Worm (Caenorhabditis elegans) whole organism, mixed stage, embryonic: Measurements from ENCODE around the gene cutl-18.

Experiments
- M03D4.4 ChIP-seq: sonication (generic microtip); optimal IDR thresholded peaks from 2 replicates; lab custom pipeline; 2017; ENCODE audit warnings: mild to moderate bottlenecking, missing genetic modification characterization, missing compliant biosample characterization
- bed-3 ChIP-seq: fragments of 200-800 bp; sonication (Bioruptor generic); optimal IDR thresholded peaks from 3 replicates; lab custom pipeline; 2018; ENCODE audit warnings: mild to moderate bottlenecking, missing genetic modification characterization, moderate library complexity, missing compliant biosample characterization
- blmp-1 ChIP-seq: fragments of 150-350 bp; optimal IDR thresholded peaks from 2 replicates; lab custom pipeline; 2014; ENCODE audit warnings: missing biosample characterization, missing genetic modification characterization
- ceh-39 ChIP-seq: fragments of 150-350 bp; optimal IDR thresholded peaks from 2 replicates; lab custom pipeline; 2014; ENCODE audit warnings: missing biosample characterization, missing genetic modification characterization
- ceh-43 ChIP-seq: fragments of 200-800 bp; sonication (Bioruptor generic); optimal IDR thresholded peaks from 2 replicates; lab custom pipeline; 2018; ENCODE audit warnings: mild to moderate bottlenecking, missing genetic modification characterization, moderate library complexity, missing compliant biosample characterization
- ceh-83 ChIP-seq: fragments of 200-800 bp; sonication (Bioruptor generic); optimal IDR thresholded peaks from 2 replicates; lab custom pipeline; 2018; ENCODE audit warnings: mild to moderate bottlenecking, missing genetic modification characterization, missing compliant biosample characterization
- cnd-1 ChIP-seq: fragments of 200-800 bp; sonication (Bioruptor generic); optimal IDR thresholded peaks from 2 replicates; lab custom pipeline; 2018; ENCODE audit warnings: mild to moderate bottlenecking, missing genetic modification characterization, missing compliant biosample characterization
- drap-1 ChIP-seq: fragments of 200-800 bp; sonication (Bioruptor generic); optimal IDR thresholded peaks from 3 replicates; lab custom pipeline; 2018; ENCODE audit warnings: mild to moderate bottlenecking, missing genetic modification characterization, missing compliant biosample characterization
- elt-1 ChIP-seq: sonication (generic microtip); optimal IDR thresholded peaks from 2 replicates; lab custom pipeline; 2017; ENCODE audit warnings: missing genetic modification characterization, mild to moderate bottlenecking, missing compliant biosample characterization, antibody characterized with exemption, moderate library complexity, borderline replicate concordance; ENCODE audit not compliant: insufficient read depth
- elt-3 ChIP-seq: fragments of 150-350 bp; optimal IDR thresholded peaks from 2 replicates; lab custom pipeline; 2014; ENCODE audit warnings: missing biosample characterization, missing genetic modification characterization
- flh-1 ChIP-seq: fragments of 200-800 bp; sonication (Bioruptor generic); optimal IDR thresholded peaks from 2 replicates; lab custom pipeline; 2018; ENCODE audit warnings: mild to moderate bottlenecking, missing genetic modification characterization, moderate library complexity, missing compliant biosample characterization
- ham-2 ChIP-seq: fragments of 200-800 bp; sonication (Bioruptor generic); optimal IDR thresholded peaks from 2 replicates; lab custom pipeline; 2018; ENCODE audit warnings: mild to moderate bottlenecking, missing genetic modification characterization, missing compliant biosample characterization
- hlh-1 ChIP-seq: fragments of 150-350 bp; optimal IDR thresholded peaks from 2 replicates; lab custom pipeline; 2014; ENCODE audit warnings: missing biosample characterization, missing genetic modification reagents, missing genetic modification characterization
- lin-13 ChIP-seq: fragments of 150-350 bp; optimal IDR thresholded peaks from 2 replicates; lab custom pipeline; 2014; ENCODE audit warnings: missing biosample characterization, missing genetic modification characterization
- lsy-2 ChIP-seq: fragments of 150-350 bp; optimal IDR thresholded peaks from 2 replicates; lab custom pipeline; 2014; ENCODE audit warnings: missing biosample characterization, missing genetic modification characterization
- mab-5 ChIP-seq: fragments of 150-350 bp; optimal IDR thresholded peaks from 2 replicates; lab custom pipeline; 2014; ENCODE audit warnings: missing biosample characterization, missing genetic modification characterization
- mep-1 ChIP-seq: fragments of 150-350 bp; optimal IDR thresholded peaks from 2 replicates; lab custom pipeline; 2017; ENCODE audit warnings: missing biosample characterization, missing genetic modification reagents, missing genetic modification characterization, inconsistent platforms
- mls-2 ChIP-seq: sonication (generic microtip); optimal IDR thresholded peaks from 2 replicates; lab custom pipeline; 2016; ENCODE audit warnings: mild to moderate bottlenecking, missing genetic modification characterization, moderate library complexity, missing compliant biosample characterization
- nhr-12 ChIP-seq: fragments of 150-350 bp; optimal IDR thresholded peaks from 2 replicates; lab custom pipeline; 2014; ENCODE audit warnings: missing biosample characterization, missing genetic modification characterization
- nhr-2 ChIP-seq: fragments of 150-350 bp; optimal IDR thresholded peaks from 2 replicates; lab custom pipeline; 2014; ENCODE audit warnings: missing biosample characterization, missing genetic modification characterization
- nhr-237 ChIP-seq: fragments of 150-350 bp; optimal IDR thresholded peaks from 2 replicates; lab custom pipeline; 2014; ENCODE audit warnings: missing biosample characterization, missing genetic modification characterization
- nhr-28 ChIP-seq: fragments of 150-350 bp; optimal IDR thresholded peaks from 2 replicates; lab custom pipeline; 2014; ENCODE audit warnings: missing biosample characterization, missing genetic modification characterization
- pha-4 ChIP-seq: fragments of 150-350 bp; optimal IDR thresholded peaks from 2 replicates; lab custom pipeline; 2018; ENCODE audit warnings: missing biosample characterization, missing genetic modification reagents, missing genetic modification characterization
- sem-2 ChIP-seq: fragments of 200-800 bp; sonication (Bioruptor generic); optimal IDR thresholded peaks from 2 replicates; lab custom pipeline; 2018; ENCODE audit warnings: mild to moderate bottlenecking, missing genetic modification characterization, missing compliant biosample characterization
- snpc-4 ChIP-seq: fragments of 150-350 bp; optimal IDR thresholded peaks from 2 replicates; lab custom pipeline; 2014; ENCODE audit warnings: missing biosample characterization, missing genetic modification characterization
- sptf-1 ChIP-seq: sonication (generic microtip); optimal IDR thresholded peaks from 2 replicates; lab custom pipeline; 2017; ENCODE audit warnings: mild to moderate bottlenecking, missing genetic modification characterization, moderate library complexity, missing compliant biosample characterization
- tbx-8 ChIP-seq: fragments of 200-800 bp; sonication (Bioruptor generic); optimal IDR thresholded peaks from 2 replicates; lab custom pipeline; 2018; ENCODE audit warnings: mild to moderate bottlenecking, missing genetic modification characterization, moderate library complexity, missing compliant biosample characterization
- unc-120 ChIP-seq: sonication (generic microtip); optimal IDR thresholded peaks from 2 replicates; lab custom pipeline; 2017; ENCODE audit warnings: missing genetic modification characterization, missing compliant biosample characterization; ENCODE audit not compliant: poor library complexity, severe bottlenecking
- unc-39 ChIP-seq: fragments of 150-350 bp; optimal IDR thresholded peaks from 2 replicates; lab custom pipeline; 2014; ENCODE audit warnings: missing biosample characterization, missing genetic modification characterization
- unc-62 ChIP-seq: fragments of 150-350 bp; optimal IDR thresholded peaks from 2 replicates; lab custom pipeline; 2014; ENCODE audit warnings: missing biosample characterization, missing genetic modification reagents, missing genetic modification characterization
- zip-8 ChIP-seq: fragments of 150-350 bp; optimal IDR thresholded peaks from 2 replicates; lab custom pipeline; 2014; ENCODE audit warnings: missing biosample characterization, missing genetic modification characterization
- ztf-11 ChIP-seq: fragments of 150-350 bp; optimal IDR thresholded peaks from 2 replicates; lab custom pipeline; 2014; ENCODE audit warnings: missing biosample characterization, missing genetic modification characterization

The cutl-18 gene

DNA sequence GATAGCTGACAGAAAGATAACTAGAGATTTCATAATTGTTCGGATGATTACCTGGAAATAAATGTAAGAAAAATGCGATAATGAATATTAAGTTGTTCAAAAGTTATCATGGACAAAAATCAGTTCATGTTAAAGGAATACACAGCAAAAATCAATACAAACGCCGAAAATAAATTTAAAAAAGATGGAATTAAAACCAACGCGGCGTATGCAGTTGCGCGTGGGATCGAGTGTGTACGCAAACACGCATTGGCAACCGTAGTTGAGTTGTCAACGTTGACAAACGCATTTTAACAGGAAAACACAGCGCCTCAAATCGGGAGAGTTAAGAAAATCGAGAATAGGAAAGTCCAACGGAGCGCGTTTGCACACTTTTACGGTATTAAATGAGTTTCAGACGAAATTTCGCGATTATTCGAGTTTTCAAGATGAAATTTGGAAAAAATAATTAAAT is 10.2 kb upstream of the cutl-18 start, which contains the start of gene tmed-10 (continued):
- TF ChIP-seq pha-4 (tag; lab: Kevin White, UChicago) = peak; percentile 6
- TF ChIP-seq sem-2 (GFP tag; lab: Kevin White, UChicago) = no peak
- TF ChIP-seq unc-39 (tag; lab: Kevin White, UChicago) = no peak
- TF ChIP-seq bed-3 (GFP tag; lab: Kevin White, UChicago) = no peak
- TF ChIP-seq nhr-28 (tag; lab: Kevin White, UChicago) = no peak
- no peak for TF ChIP-seq nhr-12 (tag; lab: Kevin White, UChicago)
- TF ChIP-seq lsy-2 (tag; lab: Kevin White, UChicago) = peak; percentile 88
- no peak for TF ChIP-seq M03D4.4 (tag; lab: Kevin White, UChicago)
- no peak for TF ChIP-seq cnd-1 (tag; lab: Kevin White, UChicago)

DNA sequence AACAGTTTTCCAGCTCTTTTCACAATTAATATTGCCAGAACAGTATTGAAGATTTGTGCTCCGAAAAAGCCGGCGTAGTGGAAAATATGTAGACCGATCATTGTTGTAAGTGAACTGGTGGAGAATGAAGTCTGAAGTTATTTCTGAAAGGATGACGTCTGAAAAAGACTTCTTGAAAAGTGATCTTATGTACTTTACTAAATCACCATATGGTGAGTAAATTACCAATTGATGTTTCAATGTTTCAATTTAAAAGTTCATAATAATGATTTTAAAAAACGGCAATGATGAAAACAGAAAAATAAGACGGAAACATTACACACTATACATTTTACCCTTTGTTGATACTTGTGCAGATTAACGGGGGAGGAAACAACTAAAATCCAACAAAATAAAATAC is 7.0 kb upstream of the cutl-18 start, which contains the start of gene str-141:
Gene str-141 (minus strand): TSS at position 101 of the 400 bp plus-strand sequence.
- no peak for TF ChIP-seq bed-3 (GFP tag; lab: Kevin White, UChicago)
- TF ChIP-seq nhr-2 (tag; lab: Kevin White, UChicago) = no peak
- TF ChIP-seq ceh-43 = no peak
- no peak for TF ChIP-seq mep-1 (tag; lab: Kevin White, UChicago)
- no peak for TF ChIP-seq nhr-28 (tag; lab: Kevin White, UChicago)
- TF ChIP-seq ceh-83 (GFP tag; lab: Kevin White, UChicago) = no peak
- TF ChIP-seq sptf-1 (tag; lab: Kevin White, UChicago) = no peak
- TF ChIP-seq unc-62 (GFP tag; lab: Kevin White, UChicago) = no peak
- TF ChIP-seq tbx-8 (GFP tag; lab: Kevin White, UChicago) = no peak
- TF ChIP-seq lin-13 (tag; lab: Kevin White, UChicago) = no peak
- no peak for TF ChIP-seq ham-2 (GFP tag; lab: Kevin White, UChicago)
- TF ChIP-seq mab-5 (tag; lab: Kevin White, UChicago) = no peak
- no peak for TF ChIP-seq mls-2 (tag; lab: Kevin White, UChicago)
- TF ChIP-seq drap-1 (GFP tag; lab: Kevin White, UChicago) = no peak
- TF ChIP-seq snpc-4 = no peak
- TF ChIP-seq cnd-1 (tag; lab: Kevin White, UChicago) = no peak
- no peak for TF ChIP-seq zip-8 (tag; lab: Kevin White, UChicago)

DNA sequence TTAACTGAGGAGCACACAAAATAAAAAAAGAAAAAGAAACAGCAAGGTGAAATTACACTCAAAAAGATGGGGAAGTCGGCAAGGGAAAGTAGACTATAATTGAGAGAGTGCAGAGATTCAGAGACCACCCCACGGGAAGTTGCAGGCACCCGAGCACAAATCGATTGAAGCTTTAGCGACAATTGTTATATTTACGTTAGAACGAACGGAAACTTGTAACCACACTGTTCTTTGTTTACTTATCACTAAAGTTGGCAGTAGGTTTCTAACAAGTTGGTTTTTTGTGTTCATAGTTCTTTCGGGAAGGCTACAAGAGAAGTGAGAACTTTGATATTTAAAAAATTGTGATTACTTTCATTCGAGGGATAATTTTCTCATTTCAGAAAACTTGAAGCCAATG is 5.0 kb upstream of the cutl-18 start, which contains the start of gene F47G9.4:
Gene F47G9.4 (minus strand): TSS at position 98 of the 400 bp plus-strand sequence.
- no peak for TF ChIP-seq nhr-237 (tag; lab: Kevin White, UChicago)
- no peak for TF ChIP-seq lsy-2 (tag; lab: Kevin White, UChicago)
- no peak for TF ChIP-seq zip-8 (tag; lab: Kevin White, UChicago)
- peak; percentile 48 for TF ChIP-seq hlh-1 (tag; lab: Kevin White, UChicago)
- TF ChIP-seq unc-120 (tag; lab: Kevin White, UChicago) = peak; percentile 19
- peak; percentile 40 for TF ChIP-seq pha-4 (tag; lab: Kevin White, UChicago)
- TF ChIP-seq ztf-11 (tag; lab: Kevin White, UChicago) = no peak

ce11 chrV:11320860-11321259 is 4.2 kb upstream of the cutl-18 start:
- TF ChIP-seq elt-1 (tag; lab: Kevin White, UChicago) (no peak), ceh-39 (tag; lab: Kevin White, UChicago) (no peak), ceh-83 (GFP tag; lab: Kevin White, UChicago) (no peak), lin-13 (tag; lab: Kevin White, UChicago) (no peak), ztf-11 (tag; lab: Kevin White, UChicago) (no peak), unc-62 (GFP tag; lab: Kevin White, UChicago) (no peak), elt-3 (tag; lab: Kevin White, UChicago) (no peak), M03D4.4 (tag; lab: Kevin White, UChicago) (no peak), blmp-1 (tag; lab: Kevin White, UChicago) (no peak), ceh-43 (no peak), sptf-1 (tag; lab: Kevin White, UChicago) (no peak), cnd-1 (tag; lab: Kevin White, UChicago) (no peak), hlh-1 (tag; lab: Kevin White, UChicago) (no peak), snpc-4 (no peak), nhr-12 (tag; lab: Kevin White, UChicago) (no peak), flh-1 (GFP tag; lab: Kevin White, UChicago) (no peak), mab-5 (tag; lab: Kevin White, UChicago) (no peak)
